Fruit fly (Drosophila melanogaster) whole organism, adult: ENCODE results near the gene Fibp.

Experiments
- CG33017 ChIP-seq: fragments of 200-800 bp; sonication (Bioruptor generic); optimal IDR thresholded peaks from 2 replicates; lab custom pipeline; 2018; ENCODE audit warnings: missing biosample characterization, mild to moderate bottlenecking, missing genetic modification characterization, moderate library complexity
- CG7045 ChIP-seq: fragments of 200-800 bp; sonication (Bioruptor generic); optimal IDR thresholded peaks from 2 replicates; lab custom pipeline; 2017; ENCODE audit warnings: missing biosample characterization, mild to moderate bottlenecking, missing genetic modification characterization
- Crg-1 ChIP-seq: fragments of 200-800 bp; sonication (Bioruptor generic); optimal IDR thresholded peaks from 2 replicates; lab custom pipeline; 2016; ENCODE audit warnings: missing biosample characterization, missing genetic modification characterization
- Hr96 ChIP-seq: fragments of 200-800 bp; sonication (Bioruptor generic); optimal IDR thresholded peaks from 2 replicates; lab custom pipeline; 2016; ENCODE audit warnings: missing biosample characterization, missing genetic modification characterization
- cnc ChIP-seq, 2 experiments: fragments of >200 bp; optimal IDR thresholded peaks; 2 replicates each; lab custom pipeline; 2017
- kay ChIP-seq: fragments of 200-800 bp; sonication (Bioruptor generic); peaks from one replicate; lab custom pipeline; 2016; ENCODE audit warnings: missing biosample characterization, missing genetic modification characterization, borderline replicate concordance
- ovo ChIP-seq: fragments of 200-800 bp; sonication (Bioruptor generic); optimal IDR thresholded peaks from 2 replicates; lab custom pipeline; 2016; ENCODE audit warnings: missing biosample characterization, missing genetic modification characterization
- pad ChIP-seq: fragments of 200-800 bp; sonication (Bioruptor generic); optimal IDR thresholded peaks from 3 replicates; lab custom pipeline; 2017; ENCODE audit warnings: missing biosample characterization, missing genetic modification characterization, mild to moderate bottlenecking, moderate library complexity, missing genetic modification reagents
- tj ChIP-seq: fragments of 200-800 bp; sonication (Bioruptor generic); optimal IDR thresholded peaks from 3 replicates; lab custom pipeline; 2017; ENCODE audit warnings: missing biosample characterization, mild to moderate bottlenecking, missing genetic modification characterization, moderate library complexity
- toe ChIP-seq: fragments of 200-800 bp; sonication (Bioruptor generic); optimal IDR thresholded peaks from 2 replicates; lab custom pipeline; 2016; ENCODE audit warnings: missing biosample characterization, missing genetic modification characterization

DNA sequence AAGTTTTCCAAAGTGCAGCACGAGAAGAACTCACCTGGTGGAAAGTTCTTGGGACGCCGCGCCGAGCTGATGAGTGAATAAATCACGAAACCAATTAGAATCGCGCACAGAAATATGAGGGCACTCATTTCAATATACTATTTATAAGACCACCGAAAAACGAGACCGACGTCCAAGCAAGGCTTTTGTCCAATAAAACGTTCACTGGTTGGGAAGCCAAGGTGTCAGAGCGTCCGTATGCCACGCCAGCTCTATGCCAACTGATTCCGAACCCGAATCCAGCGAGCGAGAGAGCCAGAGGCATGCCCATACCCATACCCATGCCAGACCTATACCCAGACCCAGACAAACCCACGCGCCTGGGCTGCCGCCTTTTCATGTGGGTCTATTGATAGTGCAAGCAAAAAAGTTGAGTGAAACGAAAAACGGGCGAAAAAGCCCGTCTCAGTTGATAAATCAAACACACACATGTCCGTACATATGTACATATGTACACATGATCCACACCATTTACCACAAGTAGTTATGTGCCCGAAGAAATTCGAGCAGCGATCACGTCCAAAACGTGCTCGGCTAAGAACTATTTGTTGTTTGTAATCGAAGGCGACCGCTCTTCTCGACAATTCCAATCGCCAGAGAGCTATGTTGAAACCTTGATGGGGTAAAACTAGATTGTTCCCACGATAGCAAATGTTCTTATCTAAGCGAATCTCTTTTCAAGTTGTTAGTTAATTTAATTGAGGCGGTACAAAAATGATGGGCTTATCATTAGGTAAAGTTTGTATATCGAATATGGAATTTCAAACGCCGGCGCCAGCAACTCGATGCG lies 4.5 kb downstream of the Fibp start, which contains the start of gene Cyp305a1:
- TF ChIP-seq kay (GFP tag; lab: Kevin White, UChicago), result no peak
- no peak for TF ChIP-seq CG7045
- peak; percentile 48 for TF ChIP-seq tj (GFP tag; lab: Kevin White, UChicago)
- TF ChIP-seq cnc (optimal IDR thresholded peaks at IDR 0.05; lab: Kevin White, UChicago), result no peak
- no peak for TF ChIP-seq pad (GFP tag; lab: Kevin White, UChicago)
- no peak for TF ChIP-seq toe (GFP tag; lab: Kevin White, UChicago)
- TF ChIP-seq Hr96, result no peak
- no peak for TF ChIP-seq Crg-1 (GFP tag; lab: Kevin White, UChicago)
- no peak for TF ChIP-seq ovo
- TF ChIP-seq CG33017 (tag; lab: Kevin White, UChicago), result no peak
